Worm (Caenorhabditis elegans): Measurements from ENCODE around the gene ZK1098.12.

- TF ChIP-seq ztf-11 (tag; optimal IDR thresholded peaks at IDR 0.05) (no peak), elt-3 (tag; optimal IDR thresholded peaks at IDR 0.05) (no peak), elt-1 (tag; optimal IDR thresholded peaks at IDR 0.05) (no peak), egl-27 (tag; optimal IDR thresholded peaks at IDR 0.05) (no peak)
These were observed at the start of gene ZK1098.12 for ce11 chrIII:9544820-9545219.
